Fruit fly (Drosophila melanogaster) whole organism, embryonic: ENCODE measurements around the gene CG33932.

Experiments
- Ada2b ChIP-seq: fragments of 200-800 bp; sonication (Bioruptor generic); IDR thresholded peaks from 2 replicates; pipeline ENCODE4 v1.3.6; 2022; ENCODE audit warnings: missing biosample characterization, missing genetic modification characterization
- Atf-2 ChIP-seq: fragments of 200-800 bp; sonication (Bioruptor generic); optimal IDR thresholded peaks from 2 replicates; lab custom pipeline; 2016; ENCODE audit warnings: missing biosample characterization, missing genetic modification characterization
- B-H2 ChIP-seq: fragments of 200-800 bp; sonication (Bioruptor generic); optimal IDR thresholded peaks from 2 replicates; lab custom pipeline; 2018; ENCODE audit warnings: missing biosample characterization, mild to moderate bottlenecking, missing genetic modification characterization
- CG10267 ChIP-seq: fragments of 200-800 bp; sonication (Bioruptor generic); optimal IDR thresholded peaks from 2 replicates; lab custom pipeline; 2018; ENCODE audit warnings: missing biosample characterization, mild to moderate bottlenecking, missing genetic modification characterization, moderate library complexity
- CG10462 ChIP-seq: fragments of 200-800 bp; sonication (Bioruptor generic); optimal IDR thresholded peaks from 2 replicates; lab custom pipeline; 2016; ENCODE audit warnings: missing biosample characterization, missing genetic modification characterization
- CG11723 ChIP-seq: fragments of 200-800 bp; sonication (Bioruptor generic); optimal IDR thresholded peaks from 2 replicates; lab custom pipeline; 2017; ENCODE audit warnings: missing biosample characterization, mild to moderate bottlenecking, missing genetic modification characterization
- CG12659 ChIP-seq: fragments of 200-800 bp; sonication (Bioruptor generic); optimal IDR thresholded peaks from 3 replicates; lab custom pipeline; 2017; ENCODE audit warnings: mild to moderate bottlenecking, missing biosample characterization, missing genetic modification reagents, missing genetic modification characterization
- CG13287 ChIP-seq: fragments of 200-800 bp; sonication (Bioruptor generic); IDR thresholded peaks from 2 replicates; pipeline ENCODE4 v1.3.6; 2022; ENCODE audit warnings: missing biosample characterization, missing genetic modification characterization; ENCODE audit not compliant: partially characterized antibody
- CG17186 ChIP-seq: fragments of 200-800 bp; sonication (Bioruptor generic); optimal IDR thresholded peaks from 3 replicates; lab custom pipeline; 2017; ENCODE audit warnings: missing biosample characterization, missing genetic modification reagents, missing genetic modification characterization
- CG17328 ChIP-seq: fragments of 200-800 bp; sonication (Bioruptor generic); IDR thresholded peaks from 2 replicates; pipeline ENCODE4 v1.3.6; 2022; ENCODE audit warnings: missing biosample characterization, missing genetic modification characterization
- CG17612 ChIP-seq: fragments of 200-800 bp; sonication (Bioruptor generic); IDR thresholded peaks from 2 replicates; pipeline ENCODE4 v1.3.6; 2022; ENCODE audit warnings: missing biosample characterization, missing genetic modification characterization
- CG17912 ChIP-seq: fragments of 200-800 bp; sonication (Bioruptor generic); optimal IDR thresholded peaks from 2 replicates; lab custom pipeline; 2018; ENCODE audit warnings: missing biosample characterization, mild to moderate bottlenecking, missing genetic modification characterization
- CG18011 ChIP-seq: fragments of 200-800 bp; sonication (Bioruptor generic); optimal IDR thresholded peaks from 2 replicates; lab custom pipeline; 2017; ENCODE audit warnings: missing biosample characterization, missing genetic modification characterization, mild to moderate bottlenecking, moderate library complexity, missing genotype
- CG30431 ChIP-seq: fragments of 200-800 bp; sonication (Bioruptor generic); optimal IDR thresholded peaks from 2 replicates; lab custom pipeline; 2017; ENCODE audit warnings: missing biosample characterization, missing genetic modification characterization
- CG3281 ChIP-seq: fragments of 200-800 bp; sonication (Bioruptor generic); optimal IDR thresholded peaks from 3 replicates; lab custom pipeline; 2017; ENCODE audit warnings: missing biosample characterization, mild to moderate bottlenecking, missing genetic modification characterization
- CG3407 ChIP-seq: fragments of 200-800 bp; sonication (Bioruptor generic); optimal IDR thresholded peaks from 2 replicates; lab custom pipeline; 2018; ENCODE audit warnings: missing biosample characterization, mild to moderate bottlenecking, missing genetic modification characterization
- CG3847 ChIP-seq: fragments of 200-800 bp; sonication (Bioruptor generic); IDR thresholded peaks from 2 replicates; pipeline ENCODE4 v1.3.6; 2022; ENCODE audit warnings: missing biosample characterization, missing genetic modification characterization
- CG4424 ChIP-seq: fragments of 200-800 bp; sonication (Bioruptor generic); optimal IDR thresholded peaks from 3 replicates; lab custom pipeline; 2016; ENCODE audit warnings: missing biosample characterization, missing genetic modification characterization
- CG9932 ChIP-seq: fragments of 200-800 bp; sonication (Bioruptor generic); IDR thresholded peaks from 2 replicates; pipeline ENCODE4 v1.3.6; 2022; ENCODE audit warnings: missing biosample characterization, missing genetic modification characterization
- CHES-1-like ChIP-seq: fragments of 200-800 bp; sonication (Bioruptor generic); optimal IDR thresholded peaks from 2 replicates; lab custom pipeline; 2016; ENCODE audit warnings: missing biosample characterization, missing genetic modification characterization
- Camta ChIP-seq: fragments of 200-800 bp; sonication (Bioruptor generic); optimal IDR thresholded peaks from 2 replicates; lab custom pipeline; 2016; ENCODE audit warnings: missing biosample characterization, missing genetic modification characterization
- Deaf1 ChIP-seq: fragments of 200-800 bp; optimal IDR thresholded peaks from 3 replicates; lab custom pipeline; 2019; ENCODE audit warnings: missing biosample characterization, mild to moderate bottlenecking, missing genetic modification characterization, moderate library complexity
- Fer1 ChIP-seq: fragments of 200-800 bp; sonication (Bioruptor generic); optimal IDR thresholded peaks from 2 replicates; lab custom pipeline; 2017; ENCODE audit warnings: missing biosample characterization, mild to moderate bottlenecking, missing genetic modification characterization
- Fer3 ChIP-seq: fragments of 200-800 bp; sonication (Bioruptor generic); optimal IDR thresholded peaks from 2 replicates; lab custom pipeline; 2018; ENCODE audit warnings: missing biosample characterization, mild to moderate bottlenecking, missing genetic modification characterization, moderate library complexity
- Gsc ChIP-seq: fragments of 200-800 bp; sonication (Bioruptor generic); IDR thresholded peaks from 2 replicates; pipeline ENCODE4 v1.3.6; 2022; ENCODE audit warnings: missing biosample characterization, missing genetic modification characterization
- HLH4C ChIP-seq: fragments of 200-800 bp; sonication (Bioruptor generic); IDR thresholded peaks from 3 replicates; pipeline ENCODE4 v1.3.6; 2022; ENCODE audit warnings: missing biosample characterization, missing genetic modification characterization; ENCODE audit not compliant: partially characterized antibody
- HmgD ChIP-seq: fragments of 200-800 bp; sonication (Bioruptor generic); optimal IDR thresholded peaks from 3 replicates; lab custom pipeline; 2016; ENCODE audit warnings: missing biosample characterization, missing genetic modification characterization
- Sry-β ChIP-seq: fragments of 200-800 bp; sonication (Bioruptor generic); optimal IDR thresholded peaks from 2 replicates; lab custom pipeline; 2018; ENCODE audit warnings: missing biosample characterization, mild to moderate bottlenecking, missing genetic modification characterization, moderate library complexity
- ac ChIP-seq: fragments of 200-800 bp; sonication (Bioruptor generic); optimal IDR thresholded peaks from 3 replicates; lab custom pipeline; 2017; ENCODE audit warnings: missing biosample characterization, mild to moderate bottlenecking, missing genetic modification characterization
- ash1 ChIP-seq: fragments of 200-800 bp; sonication (Bioruptor generic); optimal IDR thresholded peaks from 2 replicates; lab custom pipeline; 2018; ENCODE audit warnings: missing biosample characterization, mild to moderate bottlenecking, missing genetic modification characterization
- cad ChIP-seq: fragments of >200 bp; optimal IDR thresholded peaks from 2 replicates; lab custom pipeline; 2017; ENCODE audit warnings: missing biosample characterization, missing genetic modification characterization
- caup ChIP-seq: fragments of 200-800 bp; sonication (Bioruptor generic); optimal IDR thresholded peaks from 3 replicates; lab custom pipeline; 2017; ENCODE audit warnings: missing biosample characterization, mild to moderate bottlenecking, missing genetic modification characterization, moderate library complexity; ENCODE audit not compliant: severe bottlenecking
- chif ChIP-seq, 2 experiments: fragments of 200-800 bp; sonication (Bioruptor generic); optimal IDR thresholded peaks; 3 replicates each; lab custom pipeline; 2016; ENCODE audit warnings: missing biosample characterization in 2 of 2, missing genetic modification characterization in 2 of 2
- corto ChIP-seq: fragments of 200-800 bp; sonication (Bioruptor generic); optimal IDR thresholded peaks from 2 replicates; lab custom pipeline; 2016; ENCODE audit warnings: missing biosample characterization, mild to moderate bottlenecking, missing genetic modification characterization, moderate library complexity
- crc ChIP-seq: fragments of 200-800 bp; sonication (Bioruptor generic); optimal IDR thresholded peaks from 2 replicates; lab custom pipeline; 2016; ENCODE audit warnings: missing biosample characterization, missing genetic modification characterization
- dm ChIP-seq: fragments of 200-800 bp; sonication (Bioruptor generic); optimal IDR thresholded peaks from 3 replicates; lab custom pipeline; 2016; ENCODE audit warnings: missing biosample characterization, missing genetic modification characterization
- gcm2 ChIP-seq: fragments of 200-800 bp; sonication (Bioruptor generic); optimal IDR thresholded peaks from 2 replicates; lab custom pipeline; 2016; ENCODE audit warnings: missing biosample characterization, missing genetic modification characterization
- gsb ChIP-seq: fragments of 200-800 bp; sonication (Bioruptor generic); IDR thresholded peaks from 2 replicates; pipeline ENCODE4 v1.3.6; 2022; ENCODE audit warnings: missing biosample characterization, missing genetic modification characterization
- ham ChIP-seq: fragments of 200-800 bp; sonication (Bioruptor generic); IDR thresholded peaks from 2 replicates; pipeline ENCODE4 v1.3.6; 2022; ENCODE audit warnings: missing biosample characterization, missing genetic modification characterization
- inv ChIP-seq: fragments of 200-800 bp; sonication (Bioruptor generic); IDR thresholded peaks from 2 replicates; pipeline ENCODE4 v1.3.6; 2022; ENCODE audit warnings: missing biosample characterization, missing genetic modification characterization; ENCODE audit not compliant: partially characterized antibody
- p53 ChIP-seq: fragments of 200-800 bp; sonication (Bioruptor generic); optimal IDR thresholded peaks from 2 replicates; lab custom pipeline; 2016; ENCODE audit warnings: missing biosample characterization, missing genetic modification characterization
- phol ChIP-seq: fragments of 200-800 bp; sonication (Bioruptor generic); optimal IDR thresholded peaks from 3 replicates; lab custom pipeline; 2018; ENCODE audit warnings: missing biosample characterization, mild to moderate bottlenecking, missing genetic modification characterization, moderate library complexity
- pzg ChIP-seq: fragments of 200-800 bp; sonication (Bioruptor generic); optimal IDR thresholded peaks from 3 replicates; lab custom pipeline; 2018; ENCODE audit warnings: missing biosample characterization, mild to moderate bottlenecking, missing genetic modification characterization, moderate library complexity
- row ChIP-seq: fragments of 200-800 bp; sonication (Bioruptor generic); IDR thresholded peaks from 3 replicates; pipeline ENCODE4 v1.3.6; 2022; ENCODE audit warnings: missing biosample characterization, missing genetic modification characterization
- sens-2 ChIP-seq: fragments of 200-800 bp; sonication (Bioruptor generic); IDR thresholded peaks from 2 replicates; pipeline ENCODE4 v1.3.6; 2022; ENCODE audit warnings: missing biosample characterization, missing genetic modification characterization
- stwl ChIP-seq: fragments of 200-800 bp; sonication (Bioruptor generic); optimal IDR thresholded peaks from 3 replicates; lab custom pipeline; 2018; ENCODE audit warnings: missing biosample characterization, mild to moderate bottlenecking, missing genetic modification characterization, moderate library complexity
- tio ChIP-seq: fragments of 200-800 bp; sonication (Bioruptor generic); optimal IDR thresholded peaks from 2 replicates; lab custom pipeline; 2017; ENCODE audit warnings: missing biosample characterization, missing genetic modification characterization, inconsistent platforms
- vfl ChIP-seq: fragments of 200-800 bp; sonication (Bioruptor generic); optimal IDR thresholded peaks from 2 replicates; lab custom pipeline; 2016; ENCODE audit warnings: missing biosample characterization, missing genetic modification characterization
- vnd ChIP-seq: fragments of 200-800 bp; sonication (Bioruptor generic); IDR thresholded peaks from 3 replicates; pipeline ENCODE4 v1.3.6; 2022; ENCODE audit warnings: missing biosample characterization, missing genetic modification characterization; ENCODE audit not compliant: partially characterized antibody
- wor ChIP-seq: fragments of 200-800 bp; sonication (Bioruptor generic); IDR thresholded peaks from 2 replicates; pipeline ENCODE4 v1.3.6; 2022; ENCODE audit warnings: missing biosample characterization, missing genetic modification characterization
- zen ChIP-seq: fragments of 200-800 bp; sonication (Bioruptor generic); optimal IDR thresholded peaks from 3 replicates; lab custom pipeline; 2018; ENCODE audit warnings: missing biosample characterization, mild to moderate bottlenecking, missing genetic modification characterization, moderate library complexity

CG33932 gene

dm6 chrX:19762167-19762566 lies 17.9 kb downstream of the CG33932 start (continued):
- TF ChIP-seq CG13287 (GFP tag; lab: Robert Waterston, UW) (peak; percentile 69), CG10267 (peak; percentile 97), CG3407 (GFP tag; lab: Kevin White, UChicago) (no peak), Deaf1 (tag; lab: Kevin White, UChicago) (no peak), CG17912 (GFP tag; lab: Kevin White, UChicago) (no peak), gcm2 (no peak), CG30431 (GFP tag; lab: Kevin White, UChicago) (no peak), CG17186 (peak; percentile 8), HmgD (no peak), CG12659 (GFP tag; lab: Kevin White, UChicago) (peak; percentile 10), pzg (GFP tag; lab: Kevin White, UChicago) (peak; percentile 69), Fer1 (GFP tag; lab: Kevin White, UChicago) (no peak), CG9932 (GFP tag; lab: Robert Waterston, UW) (peak; percentile 24; the same call in 1 of the 2 replicates), CG4424 (no peak), crc (GFP tag; lab: Kevin White, UChicago) (no peak), ac (GFP tag; lab: Kevin White, UChicago) (no peak), stwl (peak; percentile 53), Atf-2 (GFP tag; lab: Kevin White, UChicago) (no peak), inv (GFP tag; lab: Robert Waterston, UW) (peak; percentile 39; the same call in 1 of the 2 replicates), corto (GFP tag; lab: Kevin White, UChicago) (no peak), row (GFP tag; lab: Robert Waterston, UW) (no peak), CG17612 (GFP tag; lab: Robert Waterston, UW) (no peak), cad (no peak), dm (GFP tag; lab: Kevin White, UChicago) (no peak), CG3281 (no peak), CHES-1-like (no peak), CG17328 (GFP tag; lab: Robert Waterston, UW) (no peak), vfl (GFP tag; lab: Kevin White, UChicago) (peak; percentile 4), ash1 (no peak), caup (GFP tag; lab: Kevin White, UChicago) (no peak), sens-2 (GFP tag; lab: Robert Waterston, UW) (no peak), tio (no peak), CG3847 (GFP tag; lab: Robert Waterston, UW) (peak; percentile 61), ham (GFP tag; lab: Robert Waterston, UW) (no peak), Camta (no peak), vnd (GFP tag; lab: Robert Waterston, UW) (0 out of 3 replicates have a peak, but pooled peaks have one; percentile 40), CG10462 (GFP tag; lab: Kevin White, UChicago) (no peak), Ada2b (GFP tag; lab: Robert Waterston, UW) (no peak), Gsc (GFP tag; lab: Robert Waterston, UW) (no peak), phol (peak; percentile 13), CG18011 (GFP tag; lab: Kevin White, UChicago) (no peak), CG11723 (no peak), gsb (GFP tag; lab: Robert Waterston, UW) (no peak), chif (GFP tag; optimal IDR thresholded peaks at IDR 0.05; lab: Kevin White, UChicago) (no peak), wor (GFP tag; lab: Robert Waterston, UW) (no peak), HLH4C (peak; percentile 48; the same call in 2 of the 3 replicates), Sry-β (GFP tag; lab: Kevin White, UChicago) (no peak), zen (tag; lab: Kevin White, UChicago) (no peak), B-H2 (no peak), Fer3 (tag; lab: Kevin White, UChicago) (no peak), p53 (no peak)
